Worm (Caenorhabditis elegans) whole organism, L2 larva: ENCODE data around the gene T26C5.3.

Source experiments
- aly-2 ChIP-seq: fragments of 150-350 bp; optimal IDR thresholded peaks from 2 replicates; lab custom pipeline; 2014; ENCODE audit warnings: missing biosample characterization, missing genetic modification characterization
- ama-1 ChIP-seq: fragments of 150-350 bp; optimal IDR thresholded peaks from 2 replicates; lab custom pipeline; 2018; ENCODE audit warnings: inconsistent platforms
- dmd-4 ChIP-seq: sonication (generic microtip); optimal IDR thresholded peaks from 2 replicates; lab custom pipeline; 2017; ENCODE audit warnings: missing biosample characterization, missing genetic modification characterization
- elt-1 ChIP-seq: fragments of 150-350 bp; optimal IDR thresholded peaks from 2 replicates; lab custom pipeline; 2014; ENCODE audit warnings: missing biosample characterization, missing genetic modification characterization
- fos-1 ChIP-seq: fragments of 150-350 bp; optimal IDR thresholded peaks from 2 replicates; lab custom pipeline; 2014; ENCODE audit warnings: missing biosample characterization, missing genetic modification characterization
- peb-1 ChIP-seq: fragments of 150-350 bp; optimal IDR thresholded peaks from 2 replicates; lab custom pipeline; 2014; ENCODE audit warnings: missing biosample characterization, missing genetic modification characterization
- snpc-4 ChIP-seq: fragments of 150-350 bp; optimal IDR thresholded peaks from 2 replicates; lab custom pipeline; 2014; ENCODE audit warnings: missing biosample characterization, missing genetic modification characterization
- unc-39 ChIP-seq: fragments of 150-350 bp; optimal IDR thresholded peaks from 2 replicates; lab custom pipeline; 2014; ENCODE audit warnings: missing biosample characterization, missing genetic modification characterization
- ztf-1 ChIP-seq: fragments of 200-800 bp; sonication (Bioruptor generic); conservative IDR thresholded peaks from 2 replicates; pipeline ENCODE4 v1.3.6; 2022; ENCODE audit warnings: missing genetic modification characterization, missing compliant biosample characterization
- ztf-11 ChIP-seq: sonication (generic microtip); optimal IDR thresholded peaks from 2 replicates; lab custom pipeline; 2017; ENCODE audit warnings: missing biosample characterization, missing genetic modification characterization

ce11 chrII:9265705-9266104 is 29.3 kb downstream of the T26C5.3 start:
- TF ChIP-seq ztf-11 (no peak), dmd-4 (no peak), peb-1 (tag; lab: Kevin White, UChicago) (no peak), ama-1 (lab: Kevin White, UChicago) (no peak), elt-1 (tag; lab: Kevin White, UChicago) (no peak), aly-2 (tag; lab: Kevin White, UChicago) (no peak), unc-39 (no peak), ztf-1 (no peak), fos-1 (no peak), snpc-4 (tag; lab: Kevin White, UChicago) (no peak)
